Worm (Caenorhabditis elegans): Measurements from ENCODE around the gene C01G10.9.
A peak's percentile ranks its signal among the peaks of the same experiment; 100 is the strongest.

- TF ChIP-seq tab-1 (GFP tag; IDR thresholded peaks at IDR 0.05) (no peak), ztf-29 (GFP tag; IDR thresholded peaks at IDR 0.05) (no peak), ref-1 (GFP tag; conservative IDR thresholded peaks at IDR 0.05) (no peak), cog-1 (tag; optimal IDR thresholded peaks at IDR 0.05) (no peak), flt-1 (GFP tag; IDR thresholded peaks at IDR 0.05) (0 out of 2 replicates have a peak, but pooled peaks have one; percentile 37), klf-2 (GFP tag; conservative IDR thresholded peaks at IDR 0.05) (no peak)
These were observed 9.6 kb upstream of the C01G10.9 start for ce11 chrV:15072738-15073137.

Measured in whole organism, midembryonic.